Fruit fly (Drosophila melanogaster): Measurements from ENCODE around the gene NdufA3.

DNA sequence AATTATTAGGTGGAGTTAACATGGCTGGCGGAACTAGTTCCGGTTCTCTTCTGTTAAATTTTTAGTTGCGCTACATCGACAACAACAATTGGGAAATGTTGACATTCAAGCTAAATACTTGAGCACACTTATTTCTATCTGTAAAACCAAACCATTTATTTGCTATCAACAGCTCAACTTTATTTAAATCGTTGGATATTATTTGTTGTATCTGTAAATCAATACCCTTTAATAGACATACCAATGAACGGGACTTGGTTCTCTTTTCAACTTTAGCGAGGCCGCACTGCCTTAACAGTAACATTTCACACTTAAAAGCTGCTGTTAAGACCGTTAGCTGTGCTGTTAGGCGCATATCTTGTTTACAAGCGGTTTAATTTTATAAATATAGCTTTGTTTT lies 33.8 kb upstream of the NdufA3 start, which contains the start of gene CG12106:
- TF ChIP-seq Blimp-1 (GFP tag; optimal IDR thresholded peaks at IDR 0.05) = no peak
- TF ChIP-seq Lpt (GFP tag; optimal IDR thresholded peaks at IDR 0.05) = no peak
- TF ChIP-seq Gug (GFP tag; IDR thresholded peaks at IDR 0.05) = peak; percentile 56
- TF ChIP-seq CG3032 (tag; optimal IDR thresholded peaks at IDR 0.05) = peak; percentile 56
- no peak for TF ChIP-seq svp (GFP tag)
- TF ChIP-seq CG7368 (GFP tag; optimal IDR thresholded peaks at IDR 0.05) = no peak
- peak; percentile 63 for TF ChIP-seq lz (GFP tag; optimal IDR thresholded peaks at IDR 0.05)
